Worm (Caenorhabditis elegans): ENCODE measurements around the gene pqn-84.

DNA sequence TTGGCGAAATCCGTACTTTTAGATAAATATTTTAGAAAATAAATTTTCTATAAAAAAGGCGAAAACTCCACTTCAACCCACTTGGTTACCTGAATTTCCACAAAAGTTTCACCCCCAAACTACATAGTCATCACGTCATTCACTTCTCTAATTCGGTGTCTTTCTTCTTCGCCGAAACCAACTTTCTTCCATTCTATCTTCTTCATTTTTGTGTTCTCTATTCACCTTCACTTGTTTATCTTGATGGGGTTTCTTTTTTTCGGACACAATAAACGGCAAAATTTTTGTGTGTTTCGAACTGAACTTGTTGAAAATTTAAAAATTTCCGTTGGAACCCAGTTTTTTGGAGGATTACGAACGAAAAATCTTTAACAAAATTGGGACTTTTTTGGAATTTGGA, 33.2 kb upstream of the pqn-84 start:
- TF ChIP-seq attf-3 (GFP tag; conservative IDR thresholded peaks at IDR 0.05) (no peak), bed-1 (GFP tag; IDR thresholded peaks at IDR 0.05) (no peak), hlh-26 (GFP tag; conservative IDR thresholded peaks at IDR 0.05) (no peak), ceh-91 (GFP tag; IDR thresholded peaks at IDR 0.05) (no peak), F23B12.7 (tag; optimal IDR thresholded peaks at IDR 0.05; ENCODE audit: insufficient read depth) (no peak), dpl-1 (GFP tag; optimal IDR thresholded peaks at IDR 0.05) (no peak), unc-130 (GFP tag; optimal IDR thresholded peaks at IDR 0.05) (no peak), F57C9.4 (tag; optimal IDR thresholded peaks at IDR 0.05) (no peak), sea-2 (GFP tag; IDR thresholded peaks at IDR 0.05) (no peak), zfh-2 (GFP tag; conservative IDR thresholded peaks at IDR 0.05) (no peak)

Data from whole organism, young adult.